Worm (Caenorhabditis elegans) whole organism, L2 larva: Measurements from ENCODE around the gene scl-1.

ENCODE experiments used
- Y55F3AM.14 ChIP-seq: fragments of 200-800 bp; sonication (Bioruptor generic); optimal IDR thresholded peaks from 2 replicates; lab custom pipeline; 2018; ENCODE audit warnings: mild to moderate bottlenecking, missing genetic modification characterization, missing compliant biosample characterization
- aly-2 ChIP-seq: fragments of 150-350 bp; optimal IDR thresholded peaks from 2 replicates; lab custom pipeline; 2014; ENCODE audit warnings: missing biosample characterization, missing genetic modification characterization
- dmd-4 ChIP-seq: sonication (generic microtip); optimal IDR thresholded peaks from 2 replicates; lab custom pipeline; 2017; ENCODE audit warnings: missing biosample characterization, missing genetic modification characterization
- egl-27 ChIP-seq: sonication (generic microtip); optimal IDR thresholded peaks from 3 replicates; lab custom pipeline; 2017; ENCODE audit warnings: missing biosample characterization, missing genetic modification reagents, missing genetic modification characterization
- lsy-2 ChIP-seq, 2 experiments: fragments of 150-350 bp in 1 of 2; sonication (generic microtip) in 1 of 2; optimal IDR thresholded peaks; 2 replicates each; lab custom pipeline; 2014 to 2017; ENCODE audit warnings: missing biosample characterization in 2 of 2, missing genetic modification characterization in 2 of 2
- nhr-25 ChIP-seq: fragments of 150-350 bp; sonication (generic microtip); optimal IDR thresholded peaks from 3 replicates; lab custom pipeline; 2014; ENCODE audit warnings: missing biosample characterization, missing genetic modification characterization
- skn-1 ChIP-seq: sonication (generic microtip); optimal IDR thresholded peaks from 2 replicates; lab custom pipeline; 2017; ENCODE audit warnings: missing biosample characterization, missing genetic modification characterization
- sma-3 ChIP-seq: sonication (generic microtip); optimal IDR thresholded peaks from 2 replicates; lab custom pipeline; 2016; ENCODE audit warnings: missing genetic modification reagents, missing genetic modification characterization, missing compliant biosample characterization
- zag-1 ChIP-seq: fragments of 150-350 bp; optimal IDR thresholded peaks from 2 replicates; lab custom pipeline; 2014; ENCODE audit warnings: missing biosample characterization, missing genetic modification characterization
- ztf-1 ChIP-seq: fragments of 200-800 bp; sonication (Bioruptor generic); conservative IDR thresholded peaks from 2 replicates; pipeline ENCODE4 v1.3.6; 2022; ENCODE audit warnings: missing genetic modification characterization, missing compliant biosample characterization
- ztf-4 ChIP-seq: fragments of 150-350 bp; optimal IDR thresholded peaks from 2 replicates; lab custom pipeline; 2014; ENCODE audit warnings: missing biosample characterization, missing genetic modification characterization

DNA sequence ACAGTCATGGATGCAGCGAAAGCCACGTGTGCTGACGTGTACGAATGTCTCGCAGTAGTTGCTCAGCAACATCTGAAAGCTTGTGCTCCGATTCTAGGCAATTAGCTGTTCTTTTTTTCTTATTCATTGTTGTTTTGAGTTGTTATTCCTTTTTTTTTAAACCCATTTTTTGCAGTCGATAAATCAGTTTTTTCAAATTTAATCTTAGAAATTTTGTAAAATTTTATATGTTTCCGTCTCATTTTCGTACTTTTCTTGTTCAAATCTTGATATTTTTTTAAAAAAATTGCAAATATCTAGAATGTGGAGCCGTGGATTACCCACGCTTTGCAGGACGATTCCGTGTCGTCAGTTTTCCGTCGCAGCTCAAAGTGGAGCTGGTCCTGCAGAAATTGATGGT is 44.3 kb downstream of the scl-1 start, which contains the start of gene fask-1:
- TF ChIP-seq zag-1 = no peak
- no peak for TF ChIP-seq ztf-1 (GFP tag; lab: Robert Waterston, UW)
- no peak for TF ChIP-seq aly-2 (tag; lab: Kevin White, UChicago)
- TF ChIP-seq Y55F3AM.14 (GFP tag; lab: Kevin White, UChicago) = no peak
- no peak for TF ChIP-seq skn-1 (tag; lab: Kevin White, UChicago)
- TF ChIP-seq sma-3 (GFP tag; lab: Kevin White, UChicago) = no peak
- no peak for TF ChIP-seq dmd-4 (tag; lab: Kevin White, UChicago)
- no peak for TF ChIP-seq egl-27 (tag; lab: Kevin White, UChicago)
- no peak for TF ChIP-seq ztf-4
- TF ChIP-seq lsy-2 (tag; optimal IDR thresholded peaks at IDR 0.05; lab: Kevin White, UChicago) = no peak
- TF ChIP-seq nhr-25 (tag; lab: Kevin White, UChicago) = no peak
